Worm (Caenorhabditis elegans) whole organism, L4/young adult: ENCODE measurements around the gene C02D5.4.

Experiments
- W03F9.2 ChIP-seq: fragments of 150-350 bp; optimal IDR thresholded peaks from 2 replicates; lab custom pipeline; 2014; ENCODE audit warnings: missing biosample characterization, missing genetic modification characterization
- dao-5 ChIP-seq: sonication (generic microtip); optimal IDR thresholded peaks from 2 replicates; lab custom pipeline; 2016; ENCODE audit warnings: missing genotype, missing genetic modification characterization, moderate library complexity, missing compliant biosample characterization
- him-1 ChIP-seq: sonication (generic microtip); optimal IDR thresholded peaks from 2 replicates; lab custom pipeline; 2016; ENCODE audit warnings: missing genotype, missing genetic modification reagents, missing genetic modification characterization, missing compliant biosample characterization

The C02D5.4 gene

DNA sequence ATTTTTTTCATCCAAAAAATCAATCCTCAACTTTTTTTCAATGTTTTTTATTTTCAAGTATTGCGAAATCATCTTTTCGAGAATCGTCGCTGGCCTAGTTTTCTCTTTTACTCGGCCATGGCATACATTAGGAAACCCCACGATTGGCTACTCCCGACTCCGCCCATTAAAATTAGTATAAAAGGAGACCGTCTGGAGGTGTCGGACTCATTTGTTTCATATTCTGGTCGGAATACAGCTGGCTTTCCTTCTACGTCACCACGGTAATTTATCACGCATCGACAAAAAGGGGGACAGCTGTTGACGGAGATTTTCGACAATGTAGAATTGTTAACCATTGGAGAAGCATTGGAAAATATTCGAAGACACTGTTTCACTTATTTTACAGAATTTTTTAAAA, 23.0 kb upstream of the C02D5.4 start:
- no peak for TF ChIP-seq dao-5 (tag; lab: Kevin White, UChicago)
- no peak for TF ChIP-seq W03F9.2
- no peak for TF ChIP-seq him-1 (tag; lab: Kevin White, UChicago)

DNA sequence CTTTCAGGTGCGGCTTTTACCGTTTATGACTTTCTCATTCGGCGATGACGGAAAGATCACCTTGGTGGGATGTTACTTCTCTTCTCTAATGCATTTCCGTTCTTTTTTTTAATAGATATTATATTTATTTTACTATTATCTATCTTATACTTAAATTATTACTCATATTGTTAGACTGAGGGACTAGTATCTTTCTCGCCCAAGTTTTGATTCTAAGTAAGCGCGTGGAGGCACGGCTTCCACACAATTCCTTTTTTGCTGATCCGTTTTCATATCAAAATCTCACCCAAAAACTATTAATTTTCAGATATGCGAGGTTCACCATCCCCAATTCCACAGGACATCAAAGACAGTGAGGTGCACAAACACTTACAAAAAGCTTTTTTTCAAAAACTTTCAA, 22.2 kb upstream of the C02D5.4 start, which contains the start of gene ZC21.10:
ZC21.10 (plus strand) TSS at position 301 of the 400 bp plus-strand sequence.
- TF ChIP-seq him-1 (tag; lab: Kevin White, UChicago) (no peak), W03F9.2 (no peak), dao-5 (tag; lab: Kevin White, UChicago) (no peak)

DNA sequence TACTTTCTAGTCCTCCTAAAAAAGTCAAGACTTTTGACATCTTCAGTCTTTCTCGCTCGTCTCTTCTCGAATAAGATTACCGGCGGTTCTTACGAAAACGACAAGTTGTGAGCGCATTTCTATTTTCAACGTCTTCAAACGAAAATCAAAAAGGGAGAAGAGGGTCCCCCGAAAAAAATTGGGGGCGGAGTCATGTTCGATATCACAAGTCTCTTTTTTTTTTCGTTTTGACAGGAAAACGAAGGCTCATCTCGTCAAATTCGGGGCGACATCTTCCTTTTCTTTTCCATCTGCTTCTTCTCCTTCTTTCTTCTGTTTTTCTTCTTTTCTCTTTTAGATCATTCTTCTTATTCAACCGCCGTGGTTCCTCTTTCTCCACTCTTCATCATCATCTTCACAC, 18.1 kb upstream of the C02D5.4 start:
- TF ChIP-seq him-1 (tag; lab: Kevin White, UChicago): no peak
- TF ChIP-seq W03F9.2: no peak
- no peak for TF ChIP-seq dao-5 (tag; lab: Kevin White, UChicago)

DNA sequence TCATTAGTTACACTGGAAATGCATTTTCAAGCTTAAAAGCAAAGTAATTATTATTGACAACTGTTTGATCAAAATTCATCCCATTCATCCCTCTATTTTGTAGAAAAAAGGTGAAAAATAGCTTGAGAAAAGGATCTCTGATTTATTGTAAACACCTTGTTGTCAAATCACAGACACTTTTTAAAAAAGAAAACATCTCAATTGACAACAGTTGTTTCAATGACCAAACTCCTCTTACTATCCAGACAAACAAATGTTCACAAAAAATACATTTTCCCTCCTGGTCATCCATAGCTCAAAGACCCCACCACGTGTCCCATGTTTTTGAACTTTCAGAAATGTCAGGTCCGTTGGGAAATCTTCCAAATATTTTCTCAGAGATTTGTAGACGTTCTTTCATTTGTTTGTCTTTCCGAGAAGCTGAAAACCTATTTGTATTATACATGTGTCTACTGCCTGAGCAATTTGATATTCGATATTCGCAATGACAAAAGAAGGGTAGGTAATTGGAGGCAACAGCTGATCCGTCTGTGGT, 17.3 kb upstream of the C02D5.4 start, which contains the start of gene trp-1:
trp-1 (plus strand) TSS at position 485 of the 535 bp plus-strand sequence.
- TF ChIP-seq W03F9.2 (no peak), dao-5 (tag; lab: Kevin White, UChicago) (no peak), him-1 (tag; lab: Kevin White, UChicago) (no peak)

DNA sequence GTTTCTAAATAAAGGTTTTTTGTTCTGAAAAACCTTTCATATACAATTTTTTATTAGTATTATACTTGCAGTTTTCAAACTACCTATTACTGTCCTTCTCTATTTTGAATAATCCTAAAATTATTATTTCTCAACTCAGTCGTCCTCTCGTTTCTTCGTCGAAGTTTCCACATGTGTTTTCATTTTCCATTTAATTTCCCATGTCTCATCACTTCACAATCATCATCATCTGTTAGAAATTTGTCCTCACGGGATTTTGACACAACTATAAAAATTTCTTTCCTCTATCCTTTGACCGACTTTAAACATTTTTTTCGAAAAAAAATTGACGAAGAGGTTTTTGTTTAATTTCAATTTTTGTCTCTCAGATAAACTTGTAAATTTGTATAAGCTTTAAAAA, 16.5 kb upstream of the C02D5.4 start:
- TF ChIP-seq dao-5 (tag; lab: Kevin White, UChicago) (no peak), him-1 (tag; lab: Kevin White, UChicago) (no peak), W03F9.2 (no peak)

DNA sequence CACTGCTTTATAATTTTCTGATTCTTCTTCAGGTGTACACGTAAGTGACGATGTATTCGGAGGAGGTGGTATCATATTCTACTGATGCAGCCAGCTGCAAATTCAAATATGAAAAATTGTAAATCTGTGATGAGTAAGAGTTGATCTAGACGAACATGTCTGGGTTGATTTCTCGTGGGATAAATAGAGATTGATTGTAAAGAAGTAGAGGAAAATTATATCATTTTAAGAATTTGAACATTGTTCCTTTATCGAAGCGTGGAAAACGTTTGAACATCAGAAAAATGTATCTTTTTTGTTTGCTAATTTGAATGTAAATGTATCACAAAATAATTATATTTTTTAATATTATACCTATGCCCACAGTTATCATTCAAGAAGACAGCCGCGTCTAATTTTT, 6.5 kb upstream of the C02D5.4 start, which contains the start of gene ZC21.6:
ZC21.6 (minus strand) TSS at position 101 of the 400 bp plus-strand sequence.
- no peak for TF ChIP-seq W03F9.2
- TF ChIP-seq him-1 (tag; lab: Kevin White, UChicago): no peak
- TF ChIP-seq dao-5 (tag; lab: Kevin White, UChicago): no peak

DNA sequence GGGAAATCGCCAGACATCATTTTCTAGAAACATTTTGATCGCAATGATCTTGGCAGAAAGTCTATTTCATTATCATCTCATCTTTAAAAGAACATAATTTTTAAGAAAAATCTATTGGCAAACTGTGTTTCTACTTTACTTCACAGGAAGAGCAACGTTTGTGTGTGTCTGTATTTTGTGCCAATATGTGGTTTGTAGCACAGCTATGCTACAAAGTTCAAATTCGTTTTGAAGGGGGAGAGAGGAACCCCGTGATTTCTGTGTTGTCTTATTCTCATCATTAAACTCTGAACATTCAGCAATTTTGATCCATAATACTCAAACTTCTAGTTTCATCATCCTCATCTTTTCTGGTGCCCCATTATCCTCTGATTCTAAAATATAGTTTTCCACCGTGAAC, 260 bp upstream of the C02D5.4 start:
- TF ChIP-seq W03F9.2 (no peak), him-1 (tag; lab: Kevin White, UChicago) (no peak), dao-5 (tag; lab: Kevin White, UChicago) (no peak)

DNA sequence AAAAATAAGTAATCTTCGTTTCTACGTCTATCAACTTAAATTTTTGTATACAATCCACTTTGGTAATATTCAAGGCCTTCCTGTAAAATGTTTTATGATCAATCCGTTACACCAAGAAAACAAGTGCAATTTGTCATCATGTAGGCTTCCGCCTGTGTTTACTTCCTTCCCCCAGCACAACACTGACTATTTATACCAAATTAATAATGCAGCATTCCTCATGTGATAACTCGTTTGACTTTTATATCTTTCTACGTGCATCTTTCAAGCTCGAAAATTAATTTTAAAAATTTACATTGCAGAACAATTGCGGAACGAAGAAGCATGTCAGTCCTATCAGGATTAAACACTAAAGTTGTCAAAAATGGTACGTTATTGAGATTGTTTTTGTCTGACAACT, 2.5 kb downstream of the C02D5.4 start, which contains the start of gene gsto-2:
gsto-2 (plus strand) TSS at position 301 of the 400 bp plus-strand sequence.
- no peak for TF ChIP-seq dao-5 (tag; lab: Kevin White, UChicago)
- no peak for TF ChIP-seq him-1 (tag; lab: Kevin White, UChicago)
- TF ChIP-seq W03F9.2: no peak

DNA sequence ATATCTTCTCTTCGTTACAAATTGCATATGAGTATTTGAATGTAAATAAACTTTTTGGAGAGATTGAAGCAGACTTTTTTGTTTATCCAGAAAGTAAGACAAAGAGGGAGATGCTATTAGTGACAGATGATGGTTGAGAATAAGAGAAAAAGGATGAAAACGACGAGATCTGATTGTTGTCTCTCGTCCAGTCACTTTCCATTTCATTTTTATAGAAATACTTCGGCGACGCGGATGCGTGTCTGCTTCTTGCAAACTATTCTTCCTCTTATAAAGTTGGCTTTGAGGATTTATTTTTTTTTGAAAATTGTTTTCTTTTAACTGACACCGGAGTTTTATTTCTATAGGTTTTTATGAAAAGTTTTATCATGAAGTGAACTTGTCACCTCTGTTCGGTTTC, 3.7 kb downstream of the C02D5.4 start:
- no peak for TF ChIP-seq him-1 (tag; lab: Kevin White, UChicago)
- TF ChIP-seq dao-5 (tag; lab: Kevin White, UChicago): no peak
- TF ChIP-seq W03F9.2: no peak

DNA sequence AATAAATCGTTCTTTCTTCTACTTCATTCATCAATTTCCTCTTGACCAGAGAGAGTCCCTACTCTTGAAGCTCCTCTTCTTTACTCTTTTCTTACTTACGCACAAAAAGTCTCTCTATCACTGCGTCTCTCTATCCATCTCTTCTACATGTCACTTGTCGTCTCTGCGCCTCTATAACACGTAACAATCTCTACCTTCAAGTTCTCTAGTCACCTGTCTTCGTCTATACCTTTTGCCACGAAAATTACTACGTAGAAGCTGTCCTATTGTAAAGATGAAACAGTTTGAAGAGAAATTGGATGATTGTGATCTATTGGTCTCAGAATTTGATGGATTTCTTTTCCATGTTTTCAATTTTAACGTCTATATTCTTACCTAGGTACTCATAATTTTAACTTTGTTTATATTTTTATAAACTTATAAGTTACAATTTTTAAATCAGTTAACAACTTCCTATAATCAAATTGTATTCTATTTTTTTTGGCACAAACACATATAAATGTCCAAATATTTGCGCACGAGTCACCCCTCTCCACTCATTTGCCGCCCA, 4.9 kb downstream of the C02D5.4 start, which contains the start of gene C02D5.2:
C02D5.2 (plus strand) TSS at position 500 of the 550 bp plus-strand sequence.
- TF ChIP-seq him-1 (tag; lab: Kevin White, UChicago) (no peak), W03F9.2 (no peak), dao-5 (tag; lab: Kevin White, UChicago) (no peak)

DNA sequence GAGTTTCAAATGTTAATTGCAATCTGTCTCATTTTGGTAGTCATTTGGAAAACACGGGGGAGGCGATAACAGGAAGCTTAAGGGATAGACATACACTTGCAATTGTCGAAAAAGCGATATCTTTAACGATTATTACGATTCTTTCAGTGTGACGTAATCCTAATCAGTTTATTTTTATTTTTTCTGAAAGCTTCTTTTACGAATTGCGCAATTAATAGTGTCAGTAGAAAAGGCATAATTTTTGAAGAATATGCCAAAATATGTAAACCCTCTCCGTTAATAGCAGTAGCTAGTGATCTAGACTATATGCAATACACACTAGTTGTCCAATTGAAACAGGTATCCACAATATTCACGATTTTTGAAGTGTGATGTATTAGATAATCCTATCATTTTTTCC, 8.4 kb downstream of the C02D5.4 start:
- TF ChIP-seq dao-5 (tag; lab: Kevin White, UChicago) (no peak), him-1 (tag; lab: Kevin White, UChicago) (no peak), W03F9.2 (no peak)

DNA sequence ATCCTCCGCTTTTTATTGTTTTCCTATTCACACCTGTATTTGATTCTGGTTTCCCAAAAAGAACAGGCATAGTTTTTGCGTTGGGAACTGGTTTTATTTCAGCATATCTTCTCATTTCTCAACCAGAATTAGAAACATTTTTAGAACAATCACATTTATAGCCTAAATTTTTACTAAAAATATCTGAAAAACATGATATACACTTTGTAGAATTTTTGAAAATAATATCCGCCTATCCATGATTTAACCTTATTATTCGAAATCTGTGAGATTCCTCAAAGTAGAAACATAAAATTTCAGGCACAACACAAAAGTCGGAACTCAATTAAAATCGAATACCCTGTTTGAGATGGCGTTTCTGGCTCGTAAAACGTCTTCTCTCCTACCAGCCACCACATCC, 8.9 kb downstream of the C02D5.4 start, which contains the start of gene acdh-6:
acdh-6 (plus strand) TSS at position 301 of the 400 bp plus-strand sequence.
- TF ChIP-seq W03F9.2 (no peak), dao-5 (tag; lab: Kevin White, UChicago) (no peak), him-1 (tag; lab: Kevin White, UChicago) (no peak)

DNA sequence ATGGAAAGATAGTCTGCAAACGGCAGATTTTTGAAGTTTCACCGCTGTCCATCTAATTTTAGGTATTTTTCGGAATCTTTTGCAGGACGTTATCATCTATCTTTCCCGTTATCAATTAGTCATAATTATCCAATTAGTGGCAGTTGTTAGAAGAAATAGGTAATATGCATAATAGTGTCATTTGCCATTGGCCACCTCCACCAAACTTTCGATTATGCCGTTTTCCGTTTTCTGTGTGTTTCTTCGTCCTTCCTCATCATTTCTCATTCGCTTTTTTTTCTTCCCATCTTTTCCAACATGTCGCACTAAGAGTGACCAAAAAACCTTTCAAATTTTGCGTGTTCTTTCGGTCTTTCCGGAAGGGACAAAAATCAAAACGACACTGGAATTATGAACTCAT, 12.4 kb downstream of the C02D5.4 start:
- TF ChIP-seq W03F9.2 (no peak), him-1 (tag; lab: Kevin White, UChicago) (no peak), dao-5 (tag; lab: Kevin White, UChicago) (no peak)

DNA sequence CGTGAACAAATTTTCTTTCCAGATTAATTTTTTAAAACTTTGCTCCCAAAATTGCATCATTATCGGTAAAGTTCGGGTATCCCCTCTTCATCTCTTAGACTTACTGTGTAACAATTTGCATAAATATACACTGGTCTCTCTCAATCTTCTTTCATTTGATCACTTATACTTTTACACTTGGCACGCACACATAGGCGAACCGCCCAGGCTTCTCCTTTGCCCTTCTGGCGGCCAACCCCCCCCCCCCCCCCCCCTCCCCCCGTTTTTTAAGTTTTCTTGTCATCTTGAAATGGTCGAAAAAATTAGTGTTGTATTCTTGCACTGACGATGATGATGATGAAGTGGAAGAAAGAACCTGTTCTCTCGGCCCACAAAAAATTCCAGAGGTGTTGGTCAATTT, 18.3 kb downstream of the C02D5.4 start:
- no peak for TF ChIP-seq W03F9.2
- no peak for TF ChIP-seq him-1 (tag; lab: Kevin White, UChicago)
- TF ChIP-seq dao-5 (tag; lab: Kevin White, UChicago): no peak
